Fruit fly (Drosophila melanogaster): Measurements from ENCODE around the gene CG12984.

CG12984 gene

DNA sequence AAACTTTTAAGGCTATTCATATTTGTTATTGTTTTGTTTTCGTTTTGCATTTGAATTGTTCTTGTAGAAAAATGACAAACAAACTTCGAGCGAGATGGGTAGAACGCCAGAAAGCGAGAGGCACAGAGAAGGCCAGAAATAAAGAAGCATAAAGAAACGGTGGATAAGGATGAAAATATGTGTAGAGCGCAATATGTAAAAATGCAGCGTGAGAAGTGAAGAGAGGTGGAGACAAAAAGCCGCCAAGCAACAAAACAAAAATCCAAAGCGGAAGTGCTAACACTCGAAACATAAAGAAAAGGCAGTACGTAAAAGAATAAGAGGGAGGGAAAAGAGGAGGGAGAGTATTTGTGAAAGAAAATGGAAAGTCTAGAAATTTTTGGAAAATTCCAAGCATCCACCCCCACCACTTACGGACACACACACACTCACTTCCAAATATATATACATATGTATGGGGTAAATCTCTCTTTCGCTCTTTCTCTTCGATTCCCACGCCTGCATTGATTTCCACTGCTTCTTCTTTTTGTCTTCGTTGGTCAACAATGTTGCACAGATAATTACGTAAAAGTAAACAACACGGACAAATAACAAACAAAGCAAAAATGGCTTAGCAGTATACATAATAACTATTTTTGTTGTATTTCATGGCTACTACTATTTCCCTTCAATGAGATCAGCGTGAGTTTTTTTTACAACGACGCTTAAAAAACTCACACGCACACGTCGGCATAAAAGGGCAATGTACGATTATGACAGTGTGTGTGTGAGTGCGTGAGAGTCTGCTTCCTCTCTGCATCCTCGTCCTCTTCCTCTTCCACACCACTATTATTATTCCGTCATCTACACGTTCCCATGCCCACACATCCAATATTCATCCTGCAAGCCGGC lies 16.1 kb downstream of the CG12984 start (continued):
- TF ChIP-seq CG17802 (tag; optimal IDR thresholded peaks at IDR 0.05) = no peak
- no peak for TF ChIP-seq tin (GFP tag; optimal IDR thresholded peaks at IDR 0.05)
- TF ChIP-seq Neu2 (GFP tag; optimal IDR thresholded peaks at IDR 0.05; ENCODE audit: borderline replicate concordance) = no peak
- TF ChIP-seq nerfin-2 (GFP tag; IDR thresholded peaks at IDR 0.05; ENCODE audit: partially characterized antibody) = no peak
- no peak for TF ChIP-seq CG12104 (GFP tag; optimal IDR thresholded peaks at IDR 0.05)
- TF ChIP-seq CG2678 (tag; optimal IDR thresholded peaks at IDR 0.05) = no peak
- no peak for TF ChIP-seq CG10321 (GFP tag; IDR thresholded peaks at IDR 0.05)
- no peak for TF ChIP-seq Six4 (GFP tag; optimal IDR thresholded peaks at IDR 0.05)
- TF ChIP-seq slp2 (GFP tag; optimal IDR thresholded peaks at IDR 0.05) = no peak
- TF ChIP-seq CG8089 (GFP tag; optimal IDR thresholded peaks at IDR 0.05) = peak; percentile 15
- no peak for TF ChIP-seq bcd (GFP tag; optimal IDR thresholded peaks at IDR 0.05)
- no peak for TF ChIP-seq wek (GFP tag; optimal IDR thresholded peaks at IDR 0.05)
- TF ChIP-seq CG13287 (GFP tag; IDR thresholded peaks at IDR 0.05; ENCODE audit: partially characterized antibody) = no peak
- TF ChIP-seq CTCF (GFP tag; optimal IDR thresholded peaks at IDR 0.05) = no peak
- TF ChIP-seq CG3726 (GFP tag; IDR thresholded peaks at IDR 0.05) = no peak
- peak; percentile 44; the same call in 1 of the 2 replicates for TF ChIP-seq chm (GFP tag; IDR thresholded peaks at IDR 0.05)
- TF ChIP-seq BEAF-32 (GFP tag; optimal IDR thresholded peaks at IDR 0.05) = no peak
- TF ChIP-seq bbx (GFP tag; IDR thresholded peaks at IDR 0.05; ENCODE audit: partially characterized antibody) = no peak
- TF ChIP-seq grau (tag; optimal IDR thresholded peaks at IDR 0.05) = no peak
- TF ChIP-seq CG7928 (GFP tag; optimal IDR thresholded peaks at IDR 0.05) = no peak
- no peak for TF ChIP-seq luna (GFP tag; optimal IDR thresholded peaks at IDR 0.05)
- peak; percentile 56 for TF ChIP-seq bab2 (GFP tag; optimal IDR thresholded peaks at IDR 0.05)
- TF ChIP-seq Ptx1 (GFP tag; IDR thresholded peaks at IDR 0.05) = no peak
- TF ChIP-seq hth (optimal IDR thresholded peaks at IDR 0.05) = no peak
- no peak for TF ChIP-seq CG1233 (GFP tag; optimal IDR thresholded peaks at IDR 0.05)
- TF ChIP-seq ham (GFP tag; IDR thresholded peaks at IDR 0.05) = no peak
- TF ChIP-seq hb (GFP tag; IDR thresholded peaks at IDR 0.05; ENCODE audit: partially characterized antibody) = no peak
- no peak for TF ChIP-seq ap (GFP tag; IDR thresholded peaks at IDR 0.05)
- TF ChIP-seq CG12942 (GFP tag; optimal IDR thresholded peaks at IDR 0.05) = peak; percentile 14
- no peak for TF ChIP-seq CG5180 (GFP tag; optimal IDR thresholded peaks at IDR 0.05)
- peak; percentile 67 for TF ChIP-seq CG3163 (GFP tag; optimal IDR thresholded peaks at IDR 0.05)
- TF ChIP-seq CG6854 (GFP tag; optimal IDR thresholded peaks at IDR 0.05) = no peak
- no peak for TF ChIP-seq CG8290 (GFP tag; optimal IDR thresholded peaks at IDR 0.05)
- peak in 1 of 2 experiments; percentile 43 for TF ChIP-seq CG8290 (tag; optimal IDR thresholded peaks at IDR 0.05)
- TF ChIP-seq sima (GFP tag; optimal IDR thresholded peaks at IDR 0.05) = no peak
- TF ChIP-seq CG6272 (GFP tag; IDR thresholded peaks at IDR 0.05) = no peak
- TF ChIP-seq CG7372 (GFP tag; IDR thresholded peaks at IDR 0.05) = no peak
- no peak for TF ChIP-seq Oaz (GFP tag; IDR thresholded peaks at IDR 0.05)
- TF ChIP-seq Stat92E (GFP tag; optimal IDR thresholded peaks at IDR 0.05) = peak in 1 of 3 experiments; percentile 25
- peak; percentile 15 for TF ChIP-seq CG2116 (GFP tag; optimal IDR thresholded peaks at IDR 0.05)
- TF ChIP-seq CG8478 (optimal IDR thresholded peaks at IDR 0.05) = no peak
- TF ChIP-seq CG32532 (GFP tag; IDR thresholded peaks at IDR 0.05) = no peak
- TF ChIP-seq CG13424 (tag; optimal IDR thresholded peaks at IDR 0.05) = peak; percentile 12
- TF ChIP-seq kay (GFP tag; optimal IDR thresholded peaks at IDR 0.05) = no peak
- no peak for TF ChIP-seq CG3838 (GFP tag; optimal IDR thresholded peaks at IDR 0.05)
- no peak for TF ChIP-seq C15 (GFP tag; IDR thresholded peaks at IDR 0.05)
- no peak for TF ChIP-seq dmrt99B (tag; optimal IDR thresholded peaks at IDR 0.05)
- peak; percentile 68 for TF ChIP-seq gsb-n (tag; optimal IDR thresholded peaks at IDR 0.05)
- TF ChIP-seq CG3407 (GFP tag; optimal IDR thresholded peaks at IDR 0.05) = peak; percentile 66
- TF ChIP-seq Abd-B (GFP tag; optimal IDR thresholded peaks at IDR 0.05) = no peak
- peak; percentile 72 for TF ChIP-seq pros (GFP tag; optimal IDR thresholded peaks at IDR 0.05)
